Worm (Caenorhabditis elegans) whole organism, L1 larva: Measurements from ENCODE around the gene C55C3.3.

Experiments
- C34B4.2 ChIP-seq: sonication (generic microtip); optimal IDR thresholded peaks from 2 replicates; lab custom pipeline; 2017; ENCODE audit warnings: mild to moderate bottlenecking, missing genetic modification characterization, missing compliant biosample characterization
- Y116A8C.19 ChIP-seq: sonication (generic microtip); optimal IDR thresholded peaks from 2 replicates; lab custom pipeline; 2016; ENCODE audit warnings: missing compliant biosample characterization, missing genetic modification characterization, borderline replicate concordance
- alr-1 ChIP-seq: fragments of 200-800 bp; sonication (Bioruptor generic); optimal IDR thresholded peaks from 2 replicates; lab custom pipeline; 2018; ENCODE audit warnings: borderline replicate concordance, mild to moderate bottlenecking, missing genetic modification characterization, missing compliant biosample characterization
- blmp-1 ChIP-seq: fragments of 150-350 bp; optimal IDR thresholded peaks from 2 replicates; lab custom pipeline; 2014; ENCODE audit warnings: missing biosample characterization, missing genetic modification characterization
- ceh-8 ChIP-seq: fragments of 200-800 bp; sonication (Bioruptor generic); optimal IDR thresholded peaks from 2 replicates; lab custom pipeline; 2018; ENCODE audit warnings: mild to moderate bottlenecking, missing genetic modification characterization, moderate library complexity, missing compliant biosample characterization
- ceh-82 ChIP-seq, 3 experiments: fragments of 150-350 bp in 1 of 3; sonication (generic microtip) in 2 of 3; optimal IDR thresholded peaks; 2 replicates each; lab custom pipeline; 2014 to 2017; ENCODE audit warnings: missing biosample characterization in 3 of 3, missing genetic modification characterization in 3 of 3
- ceh-88 ChIP-seq: fragments of 200-800 bp; sonication (Bioruptor generic); IDR thresholded peaks from 2 replicates; pipeline ENCODE4 v1.3.6; 2022; ENCODE audit warnings: missing genetic modification characterization, missing compliant biosample characterization
- ceh-90 ChIP-seq: sonication (generic microtip); optimal IDR thresholded peaks from 2 replicates; lab custom pipeline; 2016; ENCODE audit warnings: missing genetic modification characterization, missing compliant biosample characterization
- dpl-1 ChIP-seq, 3 experiments: fragments of 150-350 bp in 2 of 3; sonication (generic microtip) in 1 of 3; optimal IDR thresholded peaks; 2 replicates each; lab custom pipeline; 2014 to 2017; ENCODE audit warnings: missing biosample characterization in 3 of 3, missing genetic modification characterization in 3 of 3, missing genetic modification reagents in 3 of 3
- efl-1 ChIP-seq, 4 experiments: fragments of 150-350 bp; optimal IDR thresholded peaks in 3 of 4; peaks in 1 of 4; 1 replicate in 1 of 4; 2 replicates in 3 of 4; lab custom pipeline; 2014; ENCODE audit warnings: missing biosample characterization in 2 of 4, missing genetic modification characterization in 2 of 4, missing genetic modification reagents in 2 of 4
- efl-3 ChIP-seq: fragments of 200-800 bp; sonication (Bioruptor generic); optimal IDR thresholded peaks from 2 replicates; lab custom pipeline; 2018; ENCODE audit warnings: mild to moderate bottlenecking, missing genetic modification characterization, missing compliant biosample characterization
- egl-13 ChIP-seq: sonication (generic microtip); optimal IDR thresholded peaks from 2 replicates; lab custom pipeline; 2016; ENCODE audit warnings: missing genotype, missing genetic modification reagents, missing genetic modification characterization, missing compliant biosample characterization
- elt-2 ChIP-seq: sonication (generic microtip); optimal IDR thresholded peaks from 2 replicates; lab custom pipeline; 2016; ENCODE audit warnings: missing genetic modification characterization, mild to moderate bottlenecking, inconsistent platforms, missing compliant biosample characterization, missing genetic modification reagents
- elt-3 ChIP-seq, 6 experiments: fragments of 150-350 bp in 1 of 6; sonication (generic microtip); optimal IDR thresholded peaks; 2 replicates each; lab custom pipeline; 2017 to 2018; ENCODE audit warnings: missing biosample characterization in 6 of 6, missing genetic modification characterization in 6 of 6, inconsistent platforms in 1 of 6
- ets-5 ChIP-seq: fragments of 200-800 bp; sonication (Bioruptor generic); IDR thresholded peaks from 2 replicates; pipeline ENCODE4 v1.3.6; 2022; ENCODE audit warnings: missing genetic modification characterization, missing compliant biosample characterization
- grh-1 ChIP-seq: fragments of 200-800 bp; sonication (Bioruptor generic); IDR thresholded peaks from 2 replicates; pipeline ENCODE4 v1.3.6; 2022; ENCODE audit warnings: missing genetic modification reagents, missing genetic modification characterization, missing compliant biosample characterization
- hlh-17 ChIP-seq: fragments of 200-800 bp; sonication (Bioruptor generic); optimal IDR thresholded peaks from 2 replicates; lab custom pipeline; 2018; ENCODE audit warnings: missing genetic modification characterization, mild to moderate bottlenecking, missing compliant biosample characterization, moderate library complexity, borderline replicate concordance
- irx-1 ChIP-seq: sonication (generic microtip); optimal IDR thresholded peaks from 2 replicates; lab custom pipeline; 2016; ENCODE audit warnings: missing genetic modification characterization, missing compliant biosample characterization
- isw-1 ChIP-seq: fragments of 200-800 bp; sonication (Bioruptor generic); IDR thresholded peaks from 2 replicates; pipeline ENCODE4 v1.3.6; 2022; ENCODE audit warnings: missing genetic modification characterization, missing compliant biosample characterization
- jun-1 ChIP-seq: fragments of 150-350 bp; optimal IDR thresholded peaks from 2 replicates; lab custom pipeline; 2014; ENCODE audit warnings: missing biosample characterization, missing genetic modification reagents, missing genetic modification characterization
- lin-13 ChIP-seq: fragments of 150-350 bp; optimal IDR thresholded peaks from 2 replicates; lab custom pipeline; 2014; ENCODE audit warnings: missing biosample characterization, missing genetic modification reagents, missing genetic modification characterization
- lin-14 ChIP-seq: fragments of 200-800 bp; sonication (Bioruptor generic); optimal IDR thresholded peaks from 2 replicates; lab custom pipeline; 2018; ENCODE audit warnings: mild to moderate bottlenecking, missing genetic modification characterization, moderate library complexity, missing compliant biosample characterization
- lin-15B ChIP-seq: fragments of 150-350 bp; sonication (generic microtip); optimal IDR thresholded peaks from 3 replicates; lab custom pipeline; 2014; ENCODE audit warnings: missing biosample characterization, missing genetic modification characterization
- lin-35 ChIP-seq, 2 experiments: fragments of 150-350 bp; optimal IDR thresholded peaks; 2 replicates each; lab custom pipeline; 2014; ENCODE audit warnings: missing biosample characterization in 2 of 2, missing genetic modification characterization in 2 of 2, missing genetic modification reagents in 2 of 2
- lir-3 ChIP-seq: sonication (generic microtip); optimal IDR thresholded peaks from 2 replicates; lab custom pipeline; 2016; ENCODE audit warnings: mild to moderate bottlenecking, missing genetic modification characterization, moderate library complexity, missing compliant biosample characterization; ENCODE audit not compliant: poor library complexity
- lsy-2 ChIP-seq, 2 experiments: fragments of 150-350 bp; optimal IDR thresholded peaks; 2 replicates each; lab custom pipeline; 2014; ENCODE audit warnings: missing biosample characterization in 2 of 2, missing genetic modification characterization in 2 of 2
- mab-9 ChIP-seq: fragments of 200-800 bp; sonication (Bioruptor generic); IDR thresholded peaks from 2 replicates; pipeline ENCODE4 v1.3.6; 2022; ENCODE audit warnings: missing genetic modification reagents, missing genetic modification characterization, missing compliant biosample characterization
- mdl-1 ChIP-seq, 2 experiments: fragments of 150-350 bp; optimal IDR thresholded peaks; 2 replicates each; lab custom pipeline; 2014 to 2017; ENCODE audit warnings: missing biosample characterization in 2 of 2, missing genetic modification characterization in 2 of 2, inconsistent platforms in 1 of 2
- mef-2 ChIP-seq: fragments of 150-350 bp; optimal IDR thresholded peaks from 2 replicates; lab custom pipeline; 2014; ENCODE audit warnings: missing biosample characterization, missing genetic modification characterization
- mep-1 ChIP-seq: fragments of 150-350 bp; optimal IDR thresholded peaks from 2 replicates; lab custom pipeline; 2014; ENCODE audit warnings: missing biosample characterization, missing genetic modification characterization
- nhr-11 ChIP-seq: fragments of 150-350 bp; optimal IDR thresholded peaks from 2 replicates; lab custom pipeline; 2014; ENCODE audit warnings: missing biosample characterization, missing genetic modification characterization
- nhr-20 ChIP-seq: sonication (generic microtip); optimal IDR thresholded peaks from 2 replicates; lab custom pipeline; 2016; ENCODE audit warnings: mild to moderate bottlenecking, missing genetic modification characterization, missing compliant biosample characterization
- nhr-47 ChIP-seq: sonication (generic microtip); optimal IDR thresholded peaks from 2 replicates; lab custom pipeline; 2016; ENCODE audit warnings: mild to moderate bottlenecking, missing genetic modification characterization, moderate library complexity, missing compliant biosample characterization
- pax-3 ChIP-seq: fragments of 200-800 bp; sonication (Bioruptor generic); optimal IDR thresholded peaks from 2 replicates; lab custom pipeline; 2018; ENCODE audit warnings: mild to moderate bottlenecking, missing genetic modification characterization, moderate library complexity, missing compliant biosample characterization
- rnt-1 ChIP-seq: sonication (generic microtip); optimal IDR thresholded peaks from 2 replicates; lab custom pipeline; 2016; ENCODE audit warnings: mild to moderate bottlenecking, missing genetic modification characterization, moderate library complexity, missing compliant biosample characterization
- snpc-4 ChIP-seq: fragments of 150-350 bp; optimal IDR thresholded peaks from 2 replicates; lab custom pipeline; 2014; ENCODE audit warnings: missing biosample characterization, missing genetic modification characterization
- snu-23 ChIP-seq: sonication (generic microtip); optimal IDR thresholded peaks from 2 replicates; lab custom pipeline; 2016; ENCODE audit warnings: missing genetic modification characterization, missing compliant biosample characterization
- sup-37 ChIP-seq: fragments of 200-800 bp; sonication (Bioruptor generic); optimal IDR thresholded peaks from 2 replicates; lab custom pipeline; 2018; ENCODE audit warnings: mild to moderate bottlenecking, missing genetic modification characterization, missing compliant biosample characterization
- unc-130 ChIP-seq: fragments of 150-350 bp; optimal IDR thresholded peaks from 2 replicates; lab custom pipeline; 2017; ENCODE audit warnings: missing biosample characterization, missing genetic modification characterization, inconsistent platforms
- unc-30 ChIP-seq: sonication (generic microtip); optimal IDR thresholded peaks from 2 replicates; lab custom pipeline; 2017; ENCODE audit warnings: missing biosample characterization, missing genetic modification characterization
- unc-86 ChIP-seq: sonication (generic microtip); optimal IDR thresholded peaks from 2 replicates; lab custom pipeline; 2016; ENCODE audit warnings: missing genetic modification characterization, missing compliant biosample characterization
- unc-98 ChIP-seq: fragments of 200-800 bp; sonication (Bioruptor generic); IDR thresholded peaks from 2 replicates; pipeline ENCODE4 v1.3.6; 2022; ENCODE audit warnings: missing genetic modification characterization, missing compliant biosample characterization
- vab-15 ChIP-seq: sonication (generic microtip); optimal IDR thresholded peaks from 2 replicates; lab custom pipeline; 2017; ENCODE audit warnings: missing genotype, mild to moderate bottlenecking, missing genetic modification characterization, missing compliant biosample characterization
- zag-1 ChIP-seq: fragments of 150-350 bp; optimal IDR thresholded peaks from 2 replicates; lab custom pipeline; 2014; ENCODE audit warnings: missing biosample characterization, missing genetic modification characterization
- zip-4 ChIP-seq: fragments of 200-800 bp; sonication (Bioruptor generic); optimal IDR thresholded peaks from 2 replicates; lab custom pipeline; 2018; ENCODE audit warnings: mild to moderate bottlenecking, missing genetic modification characterization, moderate library complexity, missing compliant biosample characterization
- ztf-11 ChIP-seq, 2 experiments: sonication (generic microtip); optimal IDR thresholded peaks; 2 replicates each; lab custom pipeline; 2016 to 2017; ENCODE audit warnings: missing genetic modification characterization in 2 of 2, missing biosample characterization in 1 of 2, missing compliant biosample characterization in 1 of 2
- ztf-4 ChIP-seq: fragments of 150-350 bp; optimal IDR thresholded peaks from 2 replicates; lab custom pipeline; 2014; ENCODE audit warnings: missing biosample characterization, missing genetic modification characterization

The C55C3.3 gene

ce11 chrIV:5657126-5657666, 27.9 kb upstream of the C55C3.3 start (continued):
- TF ChIP-seq sup-37 (GFP tag; lab: Kevin White, UChicago) = peak; percentile 18
- peak; percentile 75 for TF ChIP-seq irx-1
- TF ChIP-seq mep-1 (tag; lab: Kevin White, UChicago) = peak; percentile 50
- TF ChIP-seq elt-2 (tag; lab: Kevin White, UChicago) = no peak
- peak; percentile 87 for TF ChIP-seq nhr-47
- TF ChIP-seq ztf-4 (tag; lab: Kevin White, UChicago) = peak; percentile 31
- TF ChIP-seq C34B4.2 (tag; lab: Kevin White, UChicago) = no peak
- TF ChIP-seq unc-86 = peak; percentile 1
- TF ChIP-seq unc-98 (GFP tag; lab: Robert Waterston, UW) = peak; percentile 36; the same call in 1 of the 2 replicates
- TF ChIP-seq elt-3 (tag; optimal IDR thresholded peaks at IDR 0.05; lab: Kevin White, UChicago) = peak in 3 of 6 experiments; percentile 51 to 83 (median 73)
- TF ChIP-seq ceh-88 (GFP tag; lab: Robert Waterston, UW) = peak; percentile 56; the same call in 1 of the 2 replicates
- peak; percentile 83 for TF ChIP-seq blmp-1 (tag; lab: Kevin White, UChicago)
- no peak for TF ChIP-seq lin-15B (tag; lab: Kevin White, UChicago)
- TF ChIP-seq efl-1 (optimal IDR thresholded peaks at IDR 0.05; lab: Kevin White, UChicago) = peak; percentile 72 to 81
- peak; percentile 39 to 93 for TF ChIP-seq efl-1 (GFP tag; optimal IDR thresholded peaks at IDR 0.05 in 1 of 2; lab: Kevin White, UChicago)
- no peak for TF ChIP-seq ceh-8
- peak; percentile 47 for TF ChIP-seq lir-3
- peak; percentile 93 for TF ChIP-seq snu-23 (GFP tag; lab: Kevin White, UChicago)
- TF ChIP-seq isw-1 (GFP tag; lab: Robert Waterston, UW) = peak; percentile 63
- peak; percentile 67 for TF ChIP-seq nhr-11 (tag; lab: Kevin White, UChicago)
- peak; percentile 96 for TF ChIP-seq nhr-20 (tag; lab: Kevin White, UChicago)
- peak; percentile 78 for TF ChIP-seq jun-1
- peak; percentile 51 for TF ChIP-seq pax-3 (tag; lab: Kevin White, UChicago)
- peak; percentile 96 for TF ChIP-seq lin-14 (GFP tag; lab: Kevin White, UChicago)
- peak; percentile 54 for TF ChIP-seq snpc-4 (tag; lab: Kevin White, UChicago)
- TF ChIP-seq dpl-1 (GFP tag; optimal IDR thresholded peaks at IDR 0.05; lab: Kevin White, UChicago) = peak; percentile 48 to 68 (median 54)
- TF ChIP-seq efl-3 = no peak
- TF ChIP-seq alr-1 (tag; lab: Kevin White, UChicago) = no peak
- peak in 1 of 2 experiments; percentile 82 for TF ChIP-seq mdl-1 (tag; optimal IDR thresholded peaks at IDR 0.05; lab: Kevin White, UChicago)

ce11 chrIV:5658225-5658624, 26.9 kb upstream of the C55C3.3 start:
- TF ChIP-seq egl-13 (no peak), mef-2 (tag; lab: Kevin White, UChicago) (no peak), zip-4 (no peak), jun-1 (no peak), hlh-17 (no peak), nhr-47 (peak; percentile 63), efl-1 (optimal IDR thresholded peaks at IDR 0.05; lab: Kevin White, UChicago) (no peak), efl-1 (GFP tag; optimal IDR thresholded peaks at IDR 0.05 in 1 of 2; lab: Kevin White, UChicago) (peak in 1 of 2 experiments; percentile 67), ceh-90 (tag; lab: Kevin White, UChicago) (no peak), ztf-4 (tag; lab: Kevin White, UChicago) (no peak), unc-130 (tag; lab: Kevin White, UChicago) (no peak), alr-1 (tag; lab: Kevin White, UChicago) (no peak), unc-86 (peak; percentile 24), elt-2 (tag; lab: Kevin White, UChicago) (peak; percentile 19), vab-15 (tag; lab: Kevin White, UChicago) (no peak), lin-14 (GFP tag; lab: Kevin White, UChicago) (peak; percentile 23), efl-3 (no peak), lsy-2 (tag; optimal IDR thresholded peaks at IDR 0.05; lab: Kevin White, UChicago) (no peak), ztf-11 (tag; optimal IDR thresholded peaks at IDR 0.05; lab: Kevin White, UChicago) (no peak), unc-30 (tag; lab: Kevin White, UChicago) (no peak), mab-9 (GFP tag; lab: Robert Waterston, UW) (no peak), Y116A8C.19 (tag; lab: Kevin White, UChicago) (no peak), zag-1 (tag; lab: Kevin White, UChicago) (no peak), lin-35 (GFP tag; optimal IDR thresholded peaks at IDR 0.05; lab: Kevin White, UChicago) (no peak), grh-1 (GFP tag; lab: Robert Waterston, UW) (no peak), lin-13 (no peak), mep-1 (tag; lab: Kevin White, UChicago) (no peak), lin-15B (tag; lab: Kevin White, UChicago) (no peak), rnt-1 (tag; lab: Kevin White, UChicago) (no peak), snu-23 (GFP tag; lab: Kevin White, UChicago) (no peak), irx-1 (no peak), ets-5 (GFP tag; lab: Robert Waterston, UW) (no peak), ceh-82 (tag; optimal IDR thresholded peaks at IDR 0.05; lab: Kevin White, UChicago) (no peak)
